Fruit fly (Drosophila melanogaster) whole organism, wandering third instar larva: ENCODE measurements around the gene RpL9.

Experiments used
- CG32264 ChIP-seq: fragments of 200-800 bp; sonication (Bioruptor generic); optimal IDR thresholded peaks from 2 replicates; lab custom pipeline; 2016; ENCODE audit warnings: missing biosample characterization, missing genetic modification characterization
- CG9705 ChIP-seq: fragments of 200-800 bp; sonication (Bioruptor generic); optimal IDR thresholded peaks from 2 replicates; lab custom pipeline; 2018; ENCODE audit warnings: missing biosample characterization, mild to moderate bottlenecking, missing genetic modification characterization
- CrebA ChIP-seq: fragments of 200-800 bp; sonication (Bioruptor generic); optimal IDR thresholded peaks from 2 replicates; lab custom pipeline; 2016; ENCODE audit warnings: missing biosample characterization, mild to moderate bottlenecking, missing genetic modification characterization, borderline replicate concordance
- Dfd ChIP-seq: fragments of >200 bp; optimal IDR thresholded peaks from 2 replicates; lab custom pipeline; 2017; ENCODE audit warnings: missing biosample characterization, missing genetic modification characterization
- HLH106 ChIP-seq: fragments of 200-800 bp; optimal IDR thresholded peaks from 3 replicates; lab custom pipeline; 2019; ENCODE audit warnings: missing biosample characterization, mild to moderate bottlenecking, missing genetic modification characterization, moderate library complexity
- Hnf4 ChIP-seq: fragments of 200-800 bp; sonication (Bioruptor generic); optimal IDR thresholded peaks from 2 replicates; lab custom pipeline; 2016; ENCODE audit warnings: missing biosample characterization, mild to moderate bottlenecking, missing genetic modification characterization
- Hr83 ChIP-seq: fragments of 200-300 bp; sonication (Bioruptor generic); optimal IDR thresholded peaks from 2 replicates; lab custom pipeline; 2016; ENCODE audit warnings: missing biosample characterization, mild to moderate bottlenecking, missing genetic modification characterization, moderate library complexity; ENCODE audit not compliant: poor library complexity, severe bottlenecking
- Jra ChIP-seq: sonication (Bioruptor generic); optimal IDR thresholded peaks from 2 replicates; lab custom pipeline; 2016; ENCODE audit warnings: missing biosample characterization, missing genetic modification characterization
- Mio ChIP-seq: sonication (Bioruptor generic); optimal IDR thresholded peaks from 2 replicates; lab custom pipeline; 2016; ENCODE audit warnings: missing biosample characterization, missing genetic modification characterization
- Myc ChIP-seq: fragments of >200 bp; optimal IDR thresholded peaks from 2 replicates; lab custom pipeline; 2017
- OdsH ChIP-seq: fragments of 200-800 bp; sonication (Bioruptor generic); optimal IDR thresholded peaks from 2 replicates; lab custom pipeline; 2016; ENCODE audit warnings: missing biosample characterization, mild to moderate bottlenecking, missing genetic modification characterization
- Vsx2 ChIP-seq: fragments of 200-300, 225-300 bp; sonication (Bioruptor generic); optimal IDR thresholded peaks from 2 replicates; lab custom pipeline; 2018; ENCODE audit warnings: missing biosample characterization, missing genetic modification characterization; ENCODE audit not compliant: partially characterized antibody
- br ChIP-seq: fragments of 200-800 bp; sonication (Bioruptor generic); optimal IDR thresholded peaks from 2 replicates; lab custom pipeline; 2016; ENCODE audit warnings: missing biosample characterization, missing genetic modification characterization
- brk ChIP-seq: fragments of 200-800 bp; sonication (Bioruptor generic); optimal IDR thresholded peaks from 2 replicates; lab custom pipeline; 2016; ENCODE audit warnings: missing biosample characterization, mild to moderate bottlenecking, missing genetic modification characterization
- dsf ChIP-seq: sonication (Bioruptor generic); optimal IDR thresholded peaks from 2 replicates; lab custom pipeline; 2016; ENCODE audit warnings: missing biosample characterization, missing genetic modification characterization, borderline replicate concordance
- ey ChIP-seq: fragments of 200-800 bp; sonication (Bioruptor generic); optimal IDR thresholded peaks from 2 replicates; lab custom pipeline; 2016; ENCODE audit warnings: missing biosample characterization, missing genetic modification characterization
- foxo ChIP-seq, 2 experiments: fragments of 200-800 bp; sonication (Bioruptor generic); optimal IDR thresholded peaks; 2 replicates in 1 of 2; 3 replicates in 1 of 2; lab custom pipeline; 2016 to 2017; ENCODE audit warnings: missing biosample characterization in 2 of 2, missing genetic modification characterization in 2 of 2
- fru ChIP-seq: fragments of 200-800 bp; sonication (Bioruptor generic); optimal IDR thresholded peaks from 3 replicates; lab custom pipeline; 2016; ENCODE audit warnings: missing biosample characterization, mild to moderate bottlenecking, missing genetic modification characterization
- h ChIP-seq: fragments of 200-800 bp; sonication (Bioruptor generic); optimal IDR thresholded peaks from 3 replicates; lab custom pipeline; 2016; ENCODE audit warnings: missing biosample characterization, mild to moderate bottlenecking, missing genetic modification characterization
- jim ChIP-seq: fragments of 175-275, 200-325 bp; sonication (Bioruptor generic); optimal IDR thresholded peaks from 2 replicates; lab custom pipeline; 2016; ENCODE audit warnings: missing biosample characterization, mild to moderate bottlenecking, missing genetic modification characterization
- lola ChIP-seq: fragments of >200 bp; optimal IDR thresholded peaks from 2 replicates; lab custom pipeline; 2017; ENCODE audit warnings: missing biosample characterization, missing genetic modification characterization
- pan ChIP-seq: fragments of >200 bp; optimal IDR thresholded peaks from 2 replicates; lab custom pipeline; 2017
- psq ChIP-seq: fragments of 200-800 bp; sonication (Bioruptor generic); optimal IDR thresholded peaks from 3 replicates; lab custom pipeline; 2017; ENCODE audit warnings: missing biosample characterization, mild to moderate bottlenecking, missing genetic modification characterization, moderate library complexity
- rgr ChIP-seq: fragments of 200-800 bp; sonication (Bioruptor generic); optimal IDR thresholded peaks from 3 replicates; lab custom pipeline; 2016; ENCODE audit warnings: missing biosample characterization, mild to moderate bottlenecking, missing genetic modification characterization
- sage ChIP-seq: fragments of 200-800 bp; sonication (Bioruptor generic); optimal IDR thresholded peaks from 2 replicates; lab custom pipeline; 2016; ENCODE audit warnings: missing biosample characterization, mild to moderate bottlenecking, missing genetic modification characterization
- sv ChIP-seq: fragments of 200-800 bp; sonication (Bioruptor generic); optimal IDR thresholded peaks from 3 replicates; lab custom pipeline; 2016; ENCODE audit warnings: missing biosample characterization, missing genetic modification characterization
- tai ChIP-seq: sonication (Bioruptor generic); optimal IDR thresholded peaks from 2 replicates; lab custom pipeline; 2016; ENCODE audit warnings: missing biosample characterization, missing genetic modification characterization
- usp ChIP-seq: fragments of >200 bp; optimal IDR thresholded peaks from 2 replicates; lab custom pipeline; 2017; ENCODE audit warnings: missing biosample characterization, missing genetic modification characterization
- woc ChIP-seq: sonication (Bioruptor generic); optimal IDR thresholded peaks from 2 replicates; lab custom pipeline; 2016; ENCODE audit warnings: missing biosample characterization, mild to moderate bottlenecking, missing genetic modification characterization

RpL9 gene

DNA sequence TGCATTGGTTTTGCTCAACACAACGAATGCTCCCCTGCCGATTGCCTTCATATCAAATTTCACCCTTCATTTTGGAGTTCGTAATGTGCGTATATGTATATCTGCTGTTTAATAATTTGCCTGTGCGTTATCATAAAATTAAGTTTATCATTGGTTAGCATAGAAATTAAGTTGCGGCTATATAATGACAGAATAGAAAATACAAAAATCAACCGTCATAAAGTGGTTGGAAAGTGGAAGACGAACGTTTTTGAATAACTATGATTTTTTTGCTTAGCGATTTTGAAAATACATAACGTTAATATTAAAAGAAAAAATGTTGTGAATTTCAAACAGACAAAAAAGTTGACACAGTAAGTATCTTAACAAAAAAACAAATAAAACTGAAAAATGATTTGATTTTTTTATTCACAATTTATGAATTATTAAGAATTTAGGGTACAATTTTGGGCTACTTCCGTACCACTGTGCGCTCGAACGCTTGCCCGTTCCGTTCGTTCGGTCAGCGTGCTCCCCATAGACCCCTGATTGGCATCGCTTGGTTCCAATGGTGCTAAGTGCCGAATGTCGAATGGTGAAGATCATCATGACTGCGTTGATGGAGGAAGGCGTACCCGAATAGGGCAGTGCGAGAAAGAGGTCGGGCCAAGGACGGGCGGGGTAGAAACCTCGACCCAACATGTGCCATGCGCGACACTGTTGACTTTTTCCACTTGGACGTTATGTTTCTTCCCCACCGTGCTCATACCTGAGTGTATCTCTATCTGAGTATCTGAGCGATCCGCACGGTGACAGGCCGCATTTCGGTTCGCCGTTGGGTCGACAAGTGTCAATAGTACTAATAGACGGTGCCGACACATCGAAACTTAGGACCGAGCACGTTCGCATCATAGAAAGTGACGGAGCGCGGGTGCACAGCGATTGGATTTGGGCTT is 33.9 kb upstream of the RpL9 start:
- peak; percentile 43 for TF ChIP-seq sv
- no peak for TF ChIP-seq OdsH
- TF ChIP-seq rgr (GFP tag; lab: Kevin White, UChicago), result peak; percentile 16
- TF ChIP-seq tai, result peak; percentile 43
- TF ChIP-seq br (GFP tag; lab: Kevin White, UChicago), result peak; percentile 36
- TF ChIP-seq Dfd (GFP tag; lab: Kevin White, UChicago), result no peak
- TF ChIP-seq fru (GFP tag; lab: Kevin White, UChicago), result peak; percentile 27

DNA sequence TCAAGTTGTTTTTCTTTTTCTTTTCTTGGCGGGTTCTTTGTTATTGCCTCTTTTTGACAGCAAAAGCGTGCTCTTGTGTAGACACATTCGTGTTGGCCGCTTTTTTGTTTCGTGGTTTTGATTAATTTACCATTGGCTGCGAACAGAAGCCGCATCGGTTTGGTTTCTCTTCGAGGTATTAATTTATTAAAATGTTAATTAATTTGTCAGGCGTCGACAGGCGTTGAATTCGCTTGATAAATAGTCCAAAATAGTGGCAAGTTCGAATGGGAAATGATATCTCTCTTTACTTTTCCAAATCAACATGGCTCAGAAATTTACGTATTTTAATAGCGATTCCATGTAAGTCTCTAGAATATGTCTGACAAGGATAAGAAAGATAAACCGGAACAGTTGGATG is 30.5 kb upstream of the RpL9 start, which contains the start of gene CG18666:
Gene CG18666 (plus strand): TSS at position 301 of the 400 bp plus-strand sequence.
- TF ChIP-seq psq (GFP tag; lab: Kevin White, UChicago) (no peak), dsf (GFP tag; lab: Kevin White, UChicago) (no peak)

DNA sequence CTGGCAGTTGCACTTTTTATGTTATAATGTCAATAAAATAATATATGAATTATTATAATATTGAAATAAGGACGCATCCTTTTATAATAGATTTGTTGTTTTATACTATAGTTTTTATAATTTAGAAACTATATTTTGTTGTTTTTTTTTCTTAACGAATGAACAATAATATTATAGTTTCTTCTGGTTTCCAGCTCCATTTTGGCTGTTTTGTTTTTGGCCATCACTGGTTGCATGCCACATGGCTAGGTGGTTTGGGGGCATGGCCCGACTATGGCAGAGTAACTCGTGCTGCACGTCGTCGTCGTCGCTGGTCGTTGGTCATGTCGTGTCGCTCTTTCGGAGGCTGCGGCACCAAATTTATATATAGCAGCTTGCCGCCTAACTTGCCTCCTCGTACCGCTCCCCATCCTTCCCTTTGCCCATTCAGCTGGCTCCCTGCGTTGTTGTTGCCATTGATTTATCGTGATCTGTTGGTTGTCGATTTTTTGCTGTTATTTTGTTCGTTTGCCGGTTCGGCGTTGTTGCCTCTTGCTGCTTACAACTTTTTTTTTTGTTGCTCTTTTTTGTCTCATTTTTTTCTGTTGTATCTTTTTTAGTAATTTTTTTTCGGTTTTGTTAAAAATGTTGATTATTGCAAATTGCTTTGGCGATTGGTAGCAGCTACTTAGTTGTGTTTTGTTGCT is 28.4 kb upstream of the RpL9 start:
- TF ChIP-seq jim (GFP tag; lab: Kevin White, UChicago) (no peak), br (GFP tag; lab: Kevin White, UChicago) (no peak), usp (no peak), Hnf4 (no peak), CG32264 (no peak)

DNA sequence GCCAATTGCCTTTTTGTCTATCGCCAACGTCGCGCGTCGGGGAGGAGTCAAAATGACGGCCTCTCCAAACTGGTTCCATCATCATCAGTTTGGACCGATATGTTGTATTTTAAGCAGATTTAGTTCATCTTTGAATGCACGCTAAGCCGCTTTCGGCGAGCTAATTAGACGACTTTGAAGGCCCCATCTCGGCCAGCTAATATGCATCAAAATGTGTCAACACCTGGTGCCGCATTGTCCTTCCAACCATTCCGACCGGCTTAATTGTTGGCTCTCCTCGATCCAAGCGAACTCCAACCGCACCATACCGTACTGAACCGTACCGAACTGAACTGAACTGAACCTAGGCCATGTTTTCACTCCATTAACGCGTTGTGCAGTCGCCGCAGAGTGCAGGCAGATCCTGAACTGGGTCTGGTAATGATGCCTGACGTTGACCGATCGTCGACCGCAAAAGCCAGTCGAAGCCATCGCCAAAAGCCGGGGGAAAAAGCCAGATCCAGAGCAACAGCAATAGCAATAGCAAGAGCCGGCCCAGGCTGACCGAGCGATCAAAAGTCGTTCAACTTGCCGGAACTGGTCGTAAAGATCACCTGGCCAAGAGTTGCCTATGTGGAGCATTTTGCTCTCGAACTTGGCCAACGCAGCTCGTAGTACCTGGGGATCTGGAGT is 24.0 kb upstream of the RpL9 start:
- no peak for TF ChIP-seq jim (GFP tag; lab: Kevin White, UChicago)
- no peak for TF ChIP-seq pan (lab: Kevin White, UChicago)
- TF ChIP-seq Hr83 (GFP tag; lab: Kevin White, UChicago), result no peak
- no peak for TF ChIP-seq h (GFP tag; lab: Kevin White, UChicago)
- no peak for TF ChIP-seq Vsx2
- TF ChIP-seq ey (GFP tag; lab: Kevin White, UChicago), result no peak
- no peak for TF ChIP-seq foxo (GFP tag; optimal IDR thresholded peaks at IDR 0.05; lab: Kevin White, UChicago)
- TF ChIP-seq brk (GFP tag; lab: Kevin White, UChicago), result no peak
- no peak for TF ChIP-seq Jra (GFP tag; lab: Kevin White, UChicago)
- TF ChIP-seq Dfd (GFP tag; lab: Kevin White, UChicago), result no peak
- no peak for TF ChIP-seq dsf (GFP tag; lab: Kevin White, UChicago)
- no peak for TF ChIP-seq CrebA (GFP tag; lab: Kevin White, UChicago)
- TF ChIP-seq HLH106 (tag; lab: Kevin White, UChicago), result no peak
- TF ChIP-seq Mio (GFP tag; lab: Kevin White, UChicago), result no peak

DNA sequence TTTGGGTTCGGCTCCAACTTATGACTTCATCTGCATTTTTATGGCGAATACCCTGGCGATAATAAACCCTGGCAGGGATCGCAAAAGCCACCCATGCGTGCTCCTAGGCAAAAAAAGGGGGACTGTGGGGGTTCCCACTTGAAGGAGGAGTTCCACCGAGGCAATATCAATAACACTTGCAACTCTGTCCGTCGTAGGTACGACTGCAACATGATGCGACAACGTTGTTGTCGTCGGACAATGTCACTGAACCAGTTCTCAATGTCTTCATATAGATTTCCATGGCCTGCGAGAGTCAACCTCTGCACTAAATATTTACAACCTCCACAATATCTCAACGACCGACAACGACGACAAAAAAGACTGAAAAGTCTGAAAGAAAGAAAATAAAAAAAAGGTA is 23.2 kb upstream of the RpL9 start:
- TF ChIP-seq fru (GFP tag; lab: Kevin White, UChicago) (no peak), tai (no peak), Vsx2 (no peak), OdsH (no peak), ey (GFP tag; lab: Kevin White, UChicago) (no peak), CG9705 (no peak), HLH106 (tag; lab: Kevin White, UChicago) (no peak), lola (GFP tag; lab: Kevin White, UChicago) (no peak), Myc (lab: Kevin White, UChicago) (no peak), Dfd (GFP tag; lab: Kevin White, UChicago) (no peak), woc (no peak), brk (GFP tag; lab: Kevin White, UChicago) (no peak), psq (GFP tag; lab: Kevin White, UChicago) (no peak), pan (lab: Kevin White, UChicago) (no peak), sage (GFP tag; lab: Kevin White, UChicago) (no peak)
